Worm (Caenorhabditis elegans) whole organism, L4 larva: ENCODE data around the gene F44E5.2.
A peak's percentile ranks its signal among the peaks of the same experiment; 100 is the strongest.

ENCODE experiments used
- D1046.2 ChIP-seq: fragments of 200-800 bp; sonication (Bioruptor generic); IDR thresholded peaks from 2 replicates; pipeline ENCODE4 v1.3.6; 2022; ENCODE audit warnings: missing genetic modification characterization, missing compliant biosample characterization
- F49E8.2 ChIP-seq: sonication (generic microtip); optimal IDR thresholded peaks from 2 replicates; lab custom pipeline; 2016; ENCODE audit warnings: missing compliant biosample characterization, mild to moderate bottlenecking, missing genetic modification characterization, borderline replicate concordance
- Y48G9A.11 ChIP-seq: fragments of 200-800 bp; sonication (Bioruptor generic); IDR thresholded peaks from 2 replicates; pipeline ENCODE4 v1.3.6; 2022; ENCODE audit warnings: missing genetic modification reagents, missing genetic modification characterization, missing compliant biosample characterization
- ZK546.5 ChIP-seq, 2 experiments: sonication (generic microtip); optimal IDR thresholded peaks; 2 replicates each; lab custom pipeline; 2017; ENCODE audit warnings: missing biosample characterization in 2 of 2, missing genetic modification characterization in 2 of 2
- aha-1 ChIP-seq: fragments of 150-350 bp; peaks from one replicate; lab custom pipeline; 2014; ENCODE audit warnings: missing biosample characterization, missing genetic modification characterization
- ama-1 ChIP-seq: fragments of 150-350 bp; optimal IDR thresholded peaks from 2 replicates; lab custom pipeline; 2014; ENCODE audit warnings: inconsistent platforms, mixed read lengths
- ceh-32 ChIP-seq: sonication (generic microtip); optimal IDR thresholded peaks from 2 replicates; lab custom pipeline; 2016; ENCODE audit warnings: mild to moderate bottlenecking, missing genetic modification characterization, missing compliant biosample characterization; ENCODE audit not compliant: poor library complexity
- ceh-44 ChIP-seq: fragments of 200-800 bp; sonication (Bioruptor generic); IDR thresholded peaks from 2 replicates; pipeline ENCODE4 v1.3.6; 2022; ENCODE audit warnings: missing genetic modification reagents, missing genetic modification characterization, missing compliant biosample characterization
- dpl-1 ChIP-seq: fragments of 150-350 bp; optimal IDR thresholded peaks from 2 replicates; lab custom pipeline; 2014; ENCODE audit warnings: missing biosample characterization, missing genetic modification reagents, missing genetic modification characterization
- duxl-1 ChIP-seq: sonication (generic microtip); optimal IDR thresholded peaks from 2 replicates; lab custom pipeline; 2016; ENCODE audit warnings: mild to moderate bottlenecking, missing genetic modification characterization, moderate library complexity, missing compliant biosample characterization; ENCODE audit not compliant: poor library complexity
- dve-1 ChIP-seq: sonication (generic microtip); optimal IDR thresholded peaks from 2 replicates; lab custom pipeline; 2017; ENCODE audit warnings: antibody characterized with exemption, mild to moderate bottlenecking, missing genetic modification characterization, missing compliant biosample characterization; ENCODE audit not compliant: insufficient read depth
- egl-27 ChIP-seq: sonication (generic microtip); optimal IDR thresholded peaks from 3 replicates; lab custom pipeline; 2017; ENCODE audit warnings: missing biosample characterization, missing genetic modification reagents, missing genetic modification characterization
- hif-1 ChIP-seq, 2 experiments: sonication (generic microtip); optimal IDR thresholded peaks; 2 replicates each; lab custom pipeline; 2016 to 2017; ENCODE audit warnings: missing compliant biosample characterization in 2 of 2, missing genetic modification characterization in 2 of 2, missing genetic modification reagents in 2 of 2, missing genotype in 2 of 2, mild to moderate bottlenecking in 1 of 2
- hlh-11 ChIP-seq: fragments of 200-800 bp; sonication (Bioruptor generic); optimal IDR thresholded peaks from 2 replicates; lab custom pipeline; 2018; ENCODE audit warnings: mild to moderate bottlenecking, missing genetic modification characterization, missing compliant biosample characterization
- hlh-30 ChIP-seq: sonication (generic microtip); optimal IDR thresholded peaks from 2 replicates; lab custom pipeline; 2017; ENCODE audit warnings: antibody characterized with exemption, mild to moderate bottlenecking, missing genetic modification characterization, missing compliant biosample characterization; ENCODE audit not compliant: insufficient read depth
- hmg-1.1 ChIP-seq: fragments of 200-800 bp; sonication (Bioruptor generic); IDR thresholded peaks from 2 replicates; pipeline ENCODE4 v1.3.6; 2022; ENCODE audit warnings: missing genetic modification reagents, missing genetic modification characterization, missing compliant biosample characterization
- lim-7 ChIP-seq: fragments of 200-800 bp; sonication (Bioruptor generic); IDR thresholded peaks from 2 replicates; pipeline ENCODE4 v1.3.6; 2022; ENCODE audit warnings: missing genetic modification characterization, missing compliant biosample characterization
- lin-13 ChIP-seq: fragments of 150-350 bp; optimal IDR thresholded peaks from 2 replicates; lab custom pipeline; 2014; ENCODE audit warnings: missing biosample characterization, missing genetic modification reagents, missing genetic modification characterization
- lin-38 ChIP-seq: fragments of 200-800 bp; sonication (Bioruptor generic); IDR thresholded peaks from 2 replicates; pipeline ENCODE4 v1.3.6; 2022; ENCODE audit warnings: missing genetic modification reagents, missing genetic modification characterization, missing compliant biosample characterization
- lsy-2 ChIP-seq, 2 experiments: fragments of 150-350 bp in 1 of 2; sonication (generic microtip) in 1 of 2; optimal IDR thresholded peaks; 2 replicates each; lab custom pipeline; 2014 to 2017; ENCODE audit warnings: missing biosample characterization in 2 of 2, missing genetic modification characterization in 2 of 2
- madf-9 ChIP-seq: fragments of 200-800 bp; sonication (Bioruptor generic); conservative IDR thresholded peaks from 2 replicates; pipeline ENCODE4 v1.3.6; 2022; ENCODE audit warnings: missing genetic modification reagents, missing genetic modification characterization, missing compliant biosample characterization
- mdl-1 ChIP-seq, 2 experiments: fragments of 150-350 bp in 1 of 2; sonication (generic microtip) in 1 of 2; optimal IDR thresholded peaks; 2 replicates each; lab custom pipeline; 2014 to 2017; ENCODE audit warnings: missing biosample characterization in 2 of 2, missing genetic modification characterization in 2 of 2
- mep-1 ChIP-seq: fragments of 150-350 bp; sonication (generic microtip); optimal IDR thresholded peaks from 3 replicates; lab custom pipeline; 2014; ENCODE audit warnings: missing biosample characterization, missing genetic modification characterization
- mes-2 ChIP-seq: sonication (generic microtip); optimal IDR thresholded peaks from 2 replicates; lab custom pipeline; 2016; ENCODE audit warnings: missing genotype, mild to moderate bottlenecking, missing genetic modification characterization, missing compliant biosample characterization; ENCODE audit not compliant: poor library complexity, severe bottlenecking
- nhr-11 ChIP-seq: fragments of 150-350 bp; optimal IDR thresholded peaks from 2 replicates; lab custom pipeline; 2014; ENCODE audit warnings: missing biosample characterization, missing genetic modification characterization
- nhr-111 ChIP-seq: fragments of 200-800 bp; sonication (Bioruptor generic); optimal IDR thresholded peaks from 2 replicates; lab custom pipeline; 2018; ENCODE audit warnings: mild to moderate bottlenecking, missing genetic modification characterization, missing compliant biosample characterization
- nhr-28 ChIP-seq: fragments of 150-350 bp; optimal IDR thresholded peaks from 2 replicates; lab custom pipeline; 2014; ENCODE audit warnings: missing biosample characterization, missing genetic modification characterization
- nhr-41 ChIP-seq: fragments of 200-800 bp; sonication (Bioruptor generic); IDR thresholded peaks from 2 replicates; pipeline ENCODE4 v1.3.6; 2022; ENCODE audit warnings: missing genetic modification reagents, missing genetic modification characterization, missing compliant biosample characterization
- nhr-42 ChIP-seq: fragments of 200-800 bp; sonication (Bioruptor generic); IDR thresholded peaks from 2 replicates; pipeline ENCODE4 v1.3.6; 2022; ENCODE audit warnings: missing genetic modification characterization, missing compliant biosample characterization
- nhr-48 ChIP-seq: sonication (generic microtip); optimal IDR thresholded peaks from 2 replicates; lab custom pipeline; 2016; ENCODE audit warnings: mild to moderate bottlenecking, missing genetic modification characterization, missing compliant biosample characterization
- nhr-6 ChIP-seq: fragments of 150-350 bp; optimal IDR thresholded peaks from 2 replicates; lab custom pipeline; 2014; ENCODE audit warnings: missing biosample characterization, missing genetic modification characterization
- nhr-77 ChIP-seq: fragments of 150-350 bp; optimal IDR thresholded peaks from 2 replicates; lab custom pipeline; 2014; ENCODE audit warnings: missing biosample characterization, missing genetic modification characterization
- php-3 ChIP-seq: fragments of 200-800 bp; sonication (Bioruptor generic); IDR thresholded peaks from 2 replicates; pipeline ENCODE4 v1.3.6; 2022; ENCODE audit warnings: missing genetic modification reagents, missing genetic modification characterization, missing compliant biosample characterization
- saeg-2 ChIP-seq: fragments of 200-800 bp; sonication (Bioruptor generic); IDR thresholded peaks from 2 replicates; pipeline ENCODE4 v1.3.6; 2022; ENCODE audit warnings: missing genetic modification reagents, missing genetic modification characterization, missing compliant biosample characterization
- set-16 ChIP-seq: fragments of 200-800 bp; sonication (Bioruptor generic); IDR thresholded peaks from 2 replicates; pipeline ENCODE4 v1.3.6; 2022; ENCODE audit warnings: missing genetic modification reagents, missing genetic modification characterization, missing compliant biosample characterization
- snpc-1.2 ChIP-seq: fragments of 200-800 bp; sonication (Bioruptor generic); IDR thresholded peaks from 2 replicates; pipeline ENCODE4 v1.3.6; 2022; ENCODE audit warnings: missing genetic modification reagents, missing genetic modification characterization, missing compliant biosample characterization
- unc-130 ChIP-seq: sonication (generic microtip); optimal IDR thresholded peaks from 2 replicates; lab custom pipeline; 2016; ENCODE audit warnings: missing genetic modification reagents, missing genetic modification characterization, missing compliant biosample characterization
- unc-39 ChIP-seq: sonication (generic microtip); optimal IDR thresholded peaks from 2 replicates; lab custom pipeline; 2017; ENCODE audit warnings: missing biosample characterization, missing genetic modification characterization
- unc-62 ChIP-seq, 3 experiments: fragments of 150-350 bp in 1 of 3; sonication (generic microtip); optimal IDR thresholded peaks in 2 of 3; peaks in 1 of 3; 1 replicate in 1 of 3; 2 replicates in 2 of 3; lab custom pipeline; 2014 to 2017; ENCODE audit warnings: missing biosample characterization in 3 of 3, missing genetic modification characterization in 3 of 3, missing genetic modification reagents in 3 of 3, missing genotype in 1 of 3
- zag-1 ChIP-seq: fragments of 150-350 bp; optimal IDR thresholded peaks from 2 replicates; lab custom pipeline; 2014; ENCODE audit warnings: missing biosample characterization, missing genetic modification characterization
- zfp-3 ChIP-seq: fragments of 200-800 bp; sonication (Bioruptor generic); conservative IDR thresholded peaks from 2 replicates; pipeline ENCODE4 v1.3.6; 2022; ENCODE audit warnings: missing genetic modification reagents, missing genetic modification characterization, missing compliant biosample characterization
- ztf-7 ChIP-seq: fragments of 150-350 bp; optimal IDR thresholded peaks from 2 replicates; lab custom pipeline; 2014; ENCODE audit warnings: missing biosample characterization, missing genetic modification characterization

The F44E5.2 gene

ce11 chrII:11777893-11778480 is 11.4 kb downstream of the F44E5.2 start, which contains the start of the genes patr-1 and dna-2:
Gene patr-1 (minus strand): TSS chrII:11777943.
Gene dna-2 (plus strand): TSS chrII:11778430.
- TF ChIP-seq php-3 (no peak), unc-130 (GFP tag; lab: Kevin White, UChicago) (peak; percentile 37), ceh-44 (GFP tag; lab: Robert Waterston, UW) (0 out of 2 replicates have a peak, but pooled peaks have one; percentile 59), unc-62 (GFP tag; optimal IDR thresholded peaks at IDR 0.05 in 1 of 2; lab: Kevin White, UChicago) (peak in 1 of 2 experiments; percentile 59), unc-62 (tag; optimal IDR thresholded peaks at IDR 0.05; lab: Kevin White, UChicago) (no peak), nhr-6 (tag; lab: Kevin White, UChicago) (peak; percentile 70), hlh-30 (tag; lab: Kevin White, UChicago) (peak; percentile 64), hmg-1.1 (GFP tag; lab: Robert Waterston, UW) (peak; percentile 64; the same call in 1 of the 2 replicates), lin-38 (peak; percentile 65), zfp-3 (GFP tag; lab: Robert Waterston, UW) (0 out of 2 replicates have a peak, but pooled peaks have one; percentile 30), mdl-1 (tag; optimal IDR thresholded peaks at IDR 0.05; lab: Kevin White, UChicago) (peak; percentile 23 to 65), mes-2 (tag; lab: Kevin White, UChicago) (peak; percentile 74), set-16 (GFP tag; lab: Robert Waterston, UW) (0 out of 2 replicates have a peak, but pooled peaks have one; percentile 6), egl-27 (no peak), saeg-2 (GFP tag; lab: Robert Waterston, UW) (no peak), D1046.2 (GFP tag; lab: Robert Waterston, UW) (no peak), nhr-42 (GFP tag; lab: Robert Waterston, UW) (peak; percentile 19; the same call in 1 of the 2 replicates), snpc-1.2 (GFP tag; lab: Robert Waterston, UW) (no peak), hlh-11 (tag; lab: Kevin White, UChicago) (peak; percentile 59), lsy-2 (tag; optimal IDR thresholded peaks at IDR 0.05; lab: Kevin White, UChicago) (peak in 1 of 2 experiments; percentile 86), mep-1 (tag; lab: Kevin White, UChicago) (peak; percentile 55), hif-1 (tag; optimal IDR thresholded peaks at IDR 0.05; lab: Kevin White, UChicago) (peak in 1 of 2 experiments; percentile 32), ztf-7 (tag; lab: Kevin White, UChicago) (no peak), nhr-111 (GFP tag; lab: Kevin White, UChicago) (no peak), nhr-11 (peak; percentile 30), nhr-77 (tag; lab: Kevin White, UChicago) (no peak), dpl-1 (GFP tag; lab: Kevin White, UChicago) (peak; percentile 85), madf-9 (GFP tag; lab: Robert Waterston, UW) (no peak), dve-1 (peak; percentile 37), ceh-32 (tag; lab: Kevin White, UChicago) (no peak), zag-1 (no peak), lin-13 (GFP tag; lab: Kevin White, UChicago) (peak; percentile 31), unc-39 (tag; lab: Kevin White, UChicago) (no peak), ama-1 (peak; percentile 67), lim-7 (no peak), nhr-28 (tag; lab: Kevin White, UChicago) (peak; percentile 28), aha-1 (tag; lab: Kevin White, UChicago) (peak; percentile 98)

- no peak for TF ChIP-seq nhr-41 (GFP tag; lab: Robert Waterston, UW)
- TF ChIP-seq snpc-1.2 (GFP tag; lab: Robert Waterston, UW) = peak; percentile 46; the same call in 1 of the 2 replicates
- TF ChIP-seq duxl-1 = peak; percentile 19
- peak; percentile 50 for TF ChIP-seq mes-2 (tag; lab: Kevin White, UChicago)
- no peak for TF ChIP-seq ZK546.5 (tag; optimal IDR thresholded peaks at IDR 0.05; lab: Kevin White, UChicago)
- TF ChIP-seq ceh-44 (GFP tag; lab: Robert Waterston, UW) = peak; percentile 75; the same call in 1 of the 2 replicates
- TF ChIP-seq lsy-2 (tag; optimal IDR thresholded peaks at IDR 0.05; lab: Kevin White, UChicago) = peak in 1 of 2 experiments; percentile 94
- peak; percentile 73 for TF ChIP-seq Y48G9A.11 (GFP tag; lab: Robert Waterston, UW)
- TF ChIP-seq unc-130 (GFP tag; lab: Kevin White, UChicago) = peak; percentile 87
- TF ChIP-seq F49E8.2 (tag; lab: Kevin White, UChicago) = peak; percentile 90
- TF ChIP-seq lin-38 = peak; percentile 98
- no peak for TF ChIP-seq nhr-48
Measured at ce11 chrII:11782493-11782892, 15.9 kb downstream of the F44E5.2 start, which contains the start of gene F43G6.16. Gene F43G6.16 (minus strand): TSS chrII:11782633.
